Worm (Caenorhabditis elegans) whole organism, midembryonic: ENCODE results near the gene F38A5.2.

ENCODE experiments used
- T22C8.4 ChIP-seq: fragments of 200-800 bp; sonication (Bioruptor generic); IDR thresholded peaks from 2 replicates; pipeline ENCODE4 v1.3.6; 2022; ENCODE audit warnings: missing genetic modification characterization, missing compliant biosample characterization
- flt-1 ChIP-seq: fragments of 200-800 bp; sonication (Bioruptor generic); IDR thresholded peaks from 2 replicates; pipeline ENCODE4 v1.3.6; 2022; ENCODE audit warnings: missing genetic modification characterization, missing compliant biosample characterization
- klf-2 ChIP-seq: fragments of 200-800 bp; sonication (Bioruptor generic); conservative IDR thresholded peaks from 2 replicates; pipeline ENCODE4 v1.3.6; 2022; ENCODE audit warnings: missing genetic modification reagents, missing genetic modification characterization, missing compliant biosample characterization
- med-1 ChIP-seq: sonication (generic microtip); optimal IDR thresholded peaks from 2 replicates; lab custom pipeline; 2017; ENCODE audit warnings: missing genetic modification characterization, mild to moderate bottlenecking, missing compliant biosample characterization, antibody characterized with exemption, missing genetic modification reagents; ENCODE audit not compliant: insufficient read depth
- tab-1 ChIP-seq: fragments of 200-800 bp; sonication (Bioruptor generic); IDR thresholded peaks from 2 replicates; pipeline ENCODE4 v1.3.6; 2022; ENCODE audit warnings: missing genetic modification characterization, missing compliant biosample characterization
- ztf-29 ChIP-seq: fragments of 200-800 bp; sonication (Bioruptor generic); IDR thresholded peaks from 2 replicates; pipeline ENCODE4 v1.3.6; 2022; ENCODE audit warnings: missing genetic modification reagents, missing genetic modification characterization, missing compliant biosample characterization

DNA sequence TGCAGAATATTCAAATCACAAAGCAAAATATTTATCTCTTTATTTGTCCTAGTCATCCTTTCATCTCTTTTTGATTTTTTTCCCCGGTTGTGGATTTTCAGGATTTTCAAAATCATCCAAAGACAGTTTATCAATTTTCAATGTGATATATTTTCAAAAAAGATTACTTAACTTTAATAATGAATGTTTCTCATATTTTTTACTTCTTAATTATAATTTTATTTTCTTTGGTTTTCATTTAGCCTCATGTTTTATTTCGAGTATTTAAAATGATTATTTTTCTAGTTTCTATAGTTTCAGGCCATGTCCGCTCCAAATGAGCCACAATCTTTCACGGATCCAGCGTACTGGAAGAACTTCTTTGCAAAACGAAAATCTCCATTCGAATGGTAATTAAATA lies 49.6 kb upstream of the F38A5.2 start, which contains the start of gene metl-13:
- no peak for TF ChIP-seq klf-2
- no peak for TF ChIP-seq med-1 (GFP tag; lab: Kevin White, UChicago)
- TF ChIP-seq flt-1, result no peak
- TF ChIP-seq tab-1 (GFP tag; lab: Robert Waterston, UW), result no peak
- TF ChIP-seq T22C8.4 (GFP tag; lab: Robert Waterston, UW), result no peak
- no peak for TF ChIP-seq ztf-29 (GFP tag; lab: Robert Waterston, UW)
